Worm (Caenorhabditis elegans) whole organism, L4 larva: ENCODE data around the gene Y50D4C.12.
A peak's percentile ranks its signal among the peaks of the same experiment; 100 is the strongest.

Experiments
- F26F4.8 ChIP-seq: fragments of 200-800 bp; sonication (Bioruptor generic); conservative IDR thresholded peaks from 2 replicates; pipeline ENCODE4 v1.3.6; 2022; ENCODE audit warnings: missing genetic modification characterization, missing compliant biosample characterization
- F49E8.2 ChIP-seq: sonication (generic microtip); optimal IDR thresholded peaks from 2 replicates; lab custom pipeline; 2016; ENCODE audit warnings: missing compliant biosample characterization, mild to moderate bottlenecking, missing genetic modification characterization, borderline replicate concordance
- R02D3.7 ChIP-seq: fragments of 150-350 bp; sonication (generic microtip); optimal IDR thresholded peaks from 3 replicates; lab custom pipeline; 2014; ENCODE audit warnings: missing biosample characterization, missing genetic modification characterization
- Y48G9A.11 ChIP-seq: fragments of 200-800 bp; sonication (Bioruptor generic); IDR thresholded peaks from 2 replicates; pipeline ENCODE4 v1.3.6; 2022; ENCODE audit warnings: missing genetic modification reagents, missing genetic modification characterization, missing compliant biosample characterization
- Y75B8A.6 ChIP-seq: fragments of 200-800 bp; sonication (Bioruptor generic); IDR thresholded peaks from 2 replicates; pipeline ENCODE4 v1.3.6; 2022; ENCODE audit warnings: missing genetic modification reagents, missing genetic modification characterization, missing compliant biosample characterization
- ZK337.2 ChIP-seq: fragments of 200-800 bp; sonication (Bioruptor generic); IDR thresholded peaks from 2 replicates; pipeline ENCODE4 v1.3.6; 2022; ENCODE audit warnings: missing genetic modification reagents, missing genetic modification characterization, missing compliant biosample characterization
- ZK546.5 ChIP-seq, 2 experiments: sonication (generic microtip); optimal IDR thresholded peaks; 2 replicates each; lab custom pipeline; 2017; ENCODE audit warnings: missing biosample characterization in 2 of 2, missing genetic modification characterization in 2 of 2
- aha-1 ChIP-seq: fragments of 150-350 bp; peaks from one replicate; lab custom pipeline; 2014; ENCODE audit warnings: missing biosample characterization, missing genetic modification characterization
- ama-1 ChIP-seq: fragments of 150-350 bp; optimal IDR thresholded peaks from 2 replicates; lab custom pipeline; 2014; ENCODE audit warnings: inconsistent platforms, mixed read lengths
- attf-4 ChIP-seq: sonication (generic microtip); optimal IDR thresholded peaks from 3 replicates; lab custom pipeline; 2017; ENCODE audit warnings: missing biosample characterization, missing genetic modification characterization
- ceh-20 ChIP-seq: fragments of 200-800 bp; sonication (Bioruptor generic); IDR thresholded peaks from 2 replicates; pipeline ENCODE4 v1.3.6; 2022; ENCODE audit warnings: missing genetic modification reagents, missing genetic modification characterization, missing compliant biosample characterization
- ceh-32 ChIP-seq: sonication (generic microtip); optimal IDR thresholded peaks from 2 replicates; lab custom pipeline; 2016; ENCODE audit warnings: mild to moderate bottlenecking, missing genetic modification characterization, missing compliant biosample characterization; ENCODE audit not compliant: poor library complexity
- cey-2 ChIP-seq: sonication (generic microtip); optimal IDR thresholded peaks from 3 replicates; lab custom pipeline; 2017; ENCODE audit warnings: missing genetic modification characterization, mild to moderate bottlenecking, missing compliant biosample characterization, antibody characterized with exemption, borderline replicate concordance; ENCODE audit not compliant: insufficient read depth
- ctbp-1 ChIP-seq: fragments of 200-800 bp; sonication (Bioruptor generic); IDR thresholded peaks from 2 replicates; pipeline ENCODE4 v1.3.6; 2022; ENCODE audit warnings: missing genetic modification reagents, missing genetic modification characterization, missing compliant biosample characterization
- daf-16 ChIP-seq, 3 experiments: sonication (generic microtip); optimal IDR thresholded peaks; 2 replicates each; lab custom pipeline; 2016 to 2017; ENCODE audit warnings: missing genetic modification characterization in 3 of 3, missing genetic modification reagents in 3 of 3, mild to moderate bottlenecking in 2 of 3, missing compliant biosample characterization in 2 of 3, missing biosample characterization in 1 of 3, moderate library complexity in 1 of 3
- daf-19 ChIP-seq: fragments of 200-800 bp; sonication (Bioruptor generic); conservative IDR thresholded peaks from 2 replicates; pipeline ENCODE4 v1.3.6; 2022; ENCODE audit warnings: missing genetic modification characterization, missing compliant biosample characterization
- daf-8 ChIP-seq: fragments of 200-800 bp; sonication (Bioruptor generic); IDR thresholded peaks from 2 replicates; pipeline ENCODE4 v1.3.6; 2022; ENCODE audit warnings: missing genetic modification characterization, missing compliant biosample characterization
- dpl-1 ChIP-seq: fragments of 150-350 bp; optimal IDR thresholded peaks from 2 replicates; lab custom pipeline; 2014; ENCODE audit warnings: missing biosample characterization, missing genetic modification reagents, missing genetic modification characterization
- duxl-1 ChIP-seq: sonication (generic microtip); optimal IDR thresholded peaks from 2 replicates; lab custom pipeline; 2016; ENCODE audit warnings: mild to moderate bottlenecking, missing genetic modification characterization, moderate library complexity, missing compliant biosample characterization; ENCODE audit not compliant: poor library complexity
- dve-1 ChIP-seq: sonication (generic microtip); optimal IDR thresholded peaks from 2 replicates; lab custom pipeline; 2017; ENCODE audit warnings: antibody characterized with exemption, mild to moderate bottlenecking, missing genetic modification characterization, missing compliant biosample characterization; ENCODE audit not compliant: insufficient read depth
- fkh-10 ChIP-seq: fragments of 150-350 bp; optimal IDR thresholded peaks from 2 replicates; lab custom pipeline; 2014; ENCODE audit warnings: missing biosample characterization, missing genetic modification reagents, missing genetic modification characterization
- gei-8 ChIP-seq: fragments of 200-800 bp; sonication (Bioruptor generic); optimal IDR thresholded peaks from 2 replicates; lab custom pipeline; 2018; ENCODE audit warnings: mild to moderate bottlenecking, missing genetic modification characterization, missing compliant biosample characterization
- lim-7 ChIP-seq: fragments of 200-800 bp; sonication (Bioruptor generic); IDR thresholded peaks from 2 replicates; pipeline ENCODE4 v1.3.6; 2022; ENCODE audit warnings: missing genetic modification characterization, missing compliant biosample characterization
- lin-13 ChIP-seq: fragments of 150-350 bp; optimal IDR thresholded peaks from 2 replicates; lab custom pipeline; 2014; ENCODE audit warnings: missing biosample characterization, missing genetic modification reagents, missing genetic modification characterization
- lin-39 ChIP-seq: fragments of 150-350 bp; optimal IDR thresholded peaks from 2 replicates; lab custom pipeline; 2014; ENCODE audit warnings: missing biosample characterization, missing genetic modification reagents, missing genetic modification characterization
- mdl-1 ChIP-seq, 2 experiments: fragments of 150-350 bp in 1 of 2; sonication (generic microtip) in 1 of 2; optimal IDR thresholded peaks; 2 replicates each; lab custom pipeline; 2014 to 2017; ENCODE audit warnings: missing biosample characterization in 2 of 2, missing genetic modification characterization in 2 of 2
- mes-2 ChIP-seq: sonication (generic microtip); optimal IDR thresholded peaks from 2 replicates; lab custom pipeline; 2016; ENCODE audit warnings: missing genotype, mild to moderate bottlenecking, missing genetic modification characterization, missing compliant biosample characterization; ENCODE audit not compliant: poor library complexity, severe bottlenecking
- nhr-237 ChIP-seq: sonication (generic microtip); optimal IDR thresholded peaks from 2 replicates; lab custom pipeline; 2017; ENCODE audit warnings: missing biosample characterization, missing genetic modification characterization
- nhr-28 ChIP-seq: fragments of 150-350 bp; optimal IDR thresholded peaks from 2 replicates; lab custom pipeline; 2014; ENCODE audit warnings: missing biosample characterization, missing genetic modification characterization
- nhr-41 ChIP-seq: fragments of 200-800 bp; sonication (Bioruptor generic); IDR thresholded peaks from 2 replicates; pipeline ENCODE4 v1.3.6; 2022; ENCODE audit warnings: missing genetic modification reagents, missing genetic modification characterization, missing compliant biosample characterization
- nhr-48 ChIP-seq: sonication (generic microtip); optimal IDR thresholded peaks from 2 replicates; lab custom pipeline; 2016; ENCODE audit warnings: mild to moderate bottlenecking, missing genetic modification characterization, missing compliant biosample characterization
- nhr-76 ChIP-seq: fragments of 150-350 bp; optimal IDR thresholded peaks from 2 replicates; lab custom pipeline; 2014; ENCODE audit warnings: missing biosample characterization, missing genetic modification characterization
- pha-4 ChIP-seq, 2 experiments: fragments of 150-350 bp in 1 of 2; fragments of 200-800 bp in 1 of 2; sonication (Bioruptor generic) in 1 of 2; IDR thresholded peaks in 1 of 2; optimal IDR thresholded peaks in 1 of 2; 2 replicates each; pipeline versions ENCODE4 v1.3.6 to Lab custom; 2014 to 2022; ENCODE audit warnings: missing genetic modification characterization in 2 of 2, missing genetic modification reagents in 2 of 2, missing biosample characterization in 1 of 2, missing compliant biosample characterization in 1 of 2
- php-3 ChIP-seq: fragments of 200-800 bp; sonication (Bioruptor generic); IDR thresholded peaks from 2 replicates; pipeline ENCODE4 v1.3.6; 2022; ENCODE audit warnings: missing genetic modification reagents, missing genetic modification characterization, missing compliant biosample characterization
- pqm-1 ChIP-seq: sonication (generic microtip); optimal IDR thresholded peaks from 2 replicates; lab custom pipeline; 2017; ENCODE audit warnings: missing biosample characterization, missing genetic modification characterization
- rbr-2 ChIP-seq: sonication (generic microtip); optimal IDR thresholded peaks from 2 replicates; lab custom pipeline; 2016; ENCODE audit warnings: missing genotype, missing genetic modification characterization, missing compliant biosample characterization
- sdz-12 ChIP-seq: fragments of 200-800 bp; sonication (Bioruptor generic); optimal IDR thresholded peaks from 2 replicates; lab custom pipeline; 2018; ENCODE audit warnings: mild to moderate bottlenecking, missing genetic modification characterization, missing compliant biosample characterization
- set-16 ChIP-seq: fragments of 200-800 bp; sonication (Bioruptor generic); IDR thresholded peaks from 2 replicates; pipeline ENCODE4 v1.3.6; 2022; ENCODE audit warnings: missing genetic modification reagents, missing genetic modification characterization, missing compliant biosample characterization
- snpc-4 ChIP-seq: fragments of 150-350 bp; optimal IDR thresholded peaks from 2 replicates; lab custom pipeline; 2014; ENCODE audit warnings: missing biosample characterization, missing genetic modification characterization
- spr-1 ChIP-seq: sonication (generic microtip); optimal IDR thresholded peaks from 2 replicates; lab custom pipeline; 2016; ENCODE audit warnings: mild to moderate bottlenecking, missing genetic modification characterization, missing compliant biosample characterization
- unc-130 ChIP-seq: sonication (generic microtip); optimal IDR thresholded peaks from 2 replicates; lab custom pipeline; 2016; ENCODE audit warnings: missing genetic modification reagents, missing genetic modification characterization, missing compliant biosample characterization
- unc-62 ChIP-seq, 3 experiments: fragments of 150-350 bp in 1 of 3; sonication (generic microtip); optimal IDR thresholded peaks in 2 of 3; peaks in 1 of 3; 1 replicate in 1 of 3; 2 replicates in 2 of 3; lab custom pipeline; 2014 to 2017; ENCODE audit warnings: missing biosample characterization in 3 of 3, missing genetic modification characterization in 3 of 3, missing genetic modification reagents in 3 of 3, missing genotype in 1 of 3
- vab-7 ChIP-seq: fragments of 200-800 bp; sonication (Bioruptor generic); IDR thresholded peaks from 2 replicates; pipeline ENCODE4 v1.3.6; 2022; ENCODE audit warnings: missing genetic modification reagents, missing genetic modification characterization, missing compliant biosample characterization
- zfp-2 ChIP-seq: sonication (generic microtip); optimal IDR thresholded peaks from 2 replicates; lab custom pipeline; 2016; ENCODE audit warnings: mild to moderate bottlenecking, missing genetic modification characterization, missing compliant biosample characterization
- zfp-3 ChIP-seq: fragments of 200-800 bp; sonication (Bioruptor generic); conservative IDR thresholded peaks from 2 replicates; pipeline ENCODE4 v1.3.6; 2022; ENCODE audit warnings: missing genetic modification reagents, missing genetic modification characterization, missing compliant biosample characterization
- zip-11 ChIP-seq: fragments of 200-800 bp; sonication (Bioruptor generic); IDR thresholded peaks from 2 replicates; pipeline ENCODE4 v1.3.6; 2022; ENCODE audit warnings: missing genetic modification characterization, missing compliant biosample characterization
- ztf-7 ChIP-seq: fragments of 150-350 bp; optimal IDR thresholded peaks from 2 replicates; lab custom pipeline; 2014; ENCODE audit warnings: missing biosample characterization, missing genetic modification characterization

Y50D4C.12 gene

DNA sequence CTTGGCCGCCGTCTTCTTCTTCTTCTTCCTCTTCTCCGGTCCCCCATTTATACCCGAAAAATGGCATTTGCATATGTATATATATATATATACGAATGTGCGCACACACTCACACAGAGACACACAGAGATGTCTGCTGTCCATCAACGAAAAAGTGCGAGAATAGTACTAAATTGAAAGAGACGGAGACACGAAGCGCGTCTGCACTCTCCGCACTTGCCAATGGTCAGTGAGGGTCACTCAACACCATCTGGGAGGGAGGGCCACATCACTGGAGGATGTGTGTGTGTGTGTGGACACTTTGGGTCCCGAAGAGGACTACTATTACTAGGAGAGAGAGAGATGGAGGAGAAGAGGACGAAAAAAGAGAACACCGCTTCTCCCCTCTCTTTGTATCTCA, 7.2 kb upstream of the Y50D4C.12 start (continued):
- no peak for TF ChIP-seq zfp-2 (tag; lab: Kevin White, UChicago)
- TF ChIP-seq nhr-76 (tag; lab: Kevin White, UChicago) = no peak
- no peak for TF ChIP-seq ZK337.2 (GFP tag; lab: Robert Waterston, UW)
- TF ChIP-seq Y75B8A.6 (GFP tag; lab: Robert Waterston, UW) = no peak
- TF ChIP-seq daf-8 (GFP tag; lab: Robert Waterston, UW) = no peak
- no peak for TF ChIP-seq Y48G9A.11 (GFP tag; lab: Robert Waterston, UW)
- TF ChIP-seq ctbp-1 (GFP tag; lab: Robert Waterston, UW) = 0 out of 2 replicates have a peak, but pooled peaks have one; percentile 35
- TF ChIP-seq daf-19 (GFP tag; lab: Robert Waterston, UW) = no peak
- no peak for TF ChIP-seq ceh-32 (tag; lab: Kevin White, UChicago)
- no peak for TF ChIP-seq vab-7 (GFP tag; lab: Robert Waterston, UW)
- peak; percentile 30 for TF ChIP-seq nhr-28 (tag; lab: Kevin White, UChicago)
- no peak for TF ChIP-seq zfp-3 (GFP tag; lab: Robert Waterston, UW)
- TF ChIP-seq zip-11 (GFP tag; lab: Robert Waterston, UW) = no peak
- no peak for TF ChIP-seq aha-1 (tag; lab: Kevin White, UChicago)
- no peak for TF ChIP-seq nhr-41 (GFP tag; lab: Robert Waterston, UW)
- TF ChIP-seq fkh-10 (GFP tag; lab: Kevin White, UChicago) = no peak
- no peak for TF ChIP-seq cey-2 (tag; lab: Kevin White, UChicago)
- TF ChIP-seq daf-16 (GFP tag; optimal IDR thresholded peaks at IDR 0.05; lab: Kevin White, UChicago) = no peak
- peak; percentile 38 for TF ChIP-seq daf-16 (tag; optimal IDR thresholded peaks at IDR 0.05; lab: Kevin White, UChicago)
- no peak for TF ChIP-seq nhr-48
- TF ChIP-seq set-16 (GFP tag; lab: Robert Waterston, UW) = no peak
- TF ChIP-seq unc-130 = no peak
- TF ChIP-seq ztf-7 = no peak
- peak; percentile 44 for TF ChIP-seq dpl-1 (GFP tag; lab: Kevin White, UChicago)
- peak in 1 of 2 experiments; percentile 55 for TF ChIP-seq mdl-1 (tag; optimal IDR thresholded peaks at IDR 0.05; lab: Kevin White, UChicago)
- TF ChIP-seq mes-2 (tag; lab: Kevin White, UChicago) = peak; percentile 9
- no peak for TF ChIP-seq ceh-20 (GFP tag; lab: Robert Waterston, UW)
- no peak for TF ChIP-seq lin-13
- no peak for TF ChIP-seq duxl-1
- TF ChIP-seq php-3 = no peak
- no peak for TF ChIP-seq snpc-4 (tag; lab: Kevin White, UChicago)
- no peak for TF ChIP-seq pha-4 (GFP tag; IDR thresholded peaks at IDR 0.05; lab: Robert Waterston, UW)
- TF ChIP-seq pha-4 (tag; optimal IDR thresholded peaks at IDR 0.05; lab: Kevin White, UChicago) = no peak
- no peak for TF ChIP-seq sdz-12 (GFP tag; lab: Kevin White, UChicago)
- TF ChIP-seq R02D3.7 (tag; lab: Kevin White, UChicago) = no peak
- TF ChIP-seq pqm-1 (tag; lab: Kevin White, UChicago) = no peak
- TF ChIP-seq attf-4 (tag; lab: Kevin White, UChicago) = no peak
- TF ChIP-seq lim-7 = no peak
- TF ChIP-seq, all 104 proteins: peak for 19

DNA sequence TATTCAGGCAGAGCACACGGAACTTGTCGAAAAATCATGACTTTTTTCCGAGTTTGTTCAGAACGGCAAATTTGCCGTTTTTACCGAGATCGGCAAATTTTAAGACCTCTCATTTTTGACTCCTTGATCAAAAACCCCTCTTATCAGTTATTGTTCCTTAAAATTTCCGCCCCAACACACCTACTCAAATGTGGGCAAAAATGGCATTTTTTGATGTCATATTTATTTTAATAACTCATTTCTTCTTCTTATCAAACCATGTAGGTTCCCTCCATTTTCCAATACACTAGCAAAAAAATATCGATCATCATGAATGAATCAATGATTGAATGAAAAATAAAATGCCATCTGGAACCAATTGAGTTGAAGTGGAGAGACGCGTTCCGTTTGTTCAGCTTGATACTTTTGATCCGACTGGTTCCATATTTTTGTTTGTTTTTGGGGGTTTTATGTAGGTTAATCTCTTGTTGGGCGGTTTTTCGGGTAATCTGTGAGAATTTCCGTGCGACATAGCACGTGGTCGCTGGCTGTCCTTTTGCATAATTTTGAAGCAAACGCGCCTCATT, 5.8 kb upstream of the Y50D4C.12 start:
- no peak for TF ChIP-seq nhr-237 (tag; lab: Kevin White, UChicago)
- no peak for TF ChIP-seq dve-1 (tag; lab: Kevin White, UChicago)
- TF ChIP-seq F49E8.2 (tag; lab: Kevin White, UChicago) = no peak
- TF ChIP-seq gei-8 (GFP tag; lab: Kevin White, UChicago) = no peak
- no peak for TF ChIP-seq spr-1
- TF ChIP-seq aha-1 (tag; lab: Kevin White, UChicago) = peak; percentile 74
- TF ChIP-seq ZK546.5 (tag; optimal IDR thresholded peaks at IDR 0.05; lab: Kevin White, UChicago) = no peak
- no peak for TF ChIP-seq unc-62 (GFP tag; optimal IDR thresholded peaks at IDR 0.05 in 1 of 2; lab: Kevin White, UChicago)
- no peak for TF ChIP-seq unc-62 (tag; optimal IDR thresholded peaks at IDR 0.05; lab: Kevin White, UChicago)
- TF ChIP-seq lin-39 (tag; lab: Kevin White, UChicago) = no peak
- TF ChIP-seq daf-16 (GFP tag; optimal IDR thresholded peaks at IDR 0.05; lab: Kevin White, UChicago) = no peak
- TF ChIP-seq daf-16 (tag; optimal IDR thresholded peaks at IDR 0.05; lab: Kevin White, UChicago) = peak; percentile 10
- no peak for TF ChIP-seq F26F4.8 (GFP tag; lab: Robert Waterston, UW)
- TF ChIP-seq mes-2 (tag; lab: Kevin White, UChicago) = no peak
- TF ChIP-seq nhr-28 (tag; lab: Kevin White, UChicago) = peak; percentile 58
- TF ChIP-seq fkh-10 (GFP tag; lab: Kevin White, UChicago) = no peak
- no peak for TF ChIP-seq rbr-2
- no peak for TF ChIP-seq ama-1
- peak; percentile 65 for TF ChIP-seq pqm-1 (tag; lab: Kevin White, UChicago)
